Worm (Caenorhabditis elegans): ENCODE measurements around the gene picc-1.
A peak's percentile ranks its signal among the peaks of the same experiment; 100 is the strongest.

Gene picc-1

DNA sequence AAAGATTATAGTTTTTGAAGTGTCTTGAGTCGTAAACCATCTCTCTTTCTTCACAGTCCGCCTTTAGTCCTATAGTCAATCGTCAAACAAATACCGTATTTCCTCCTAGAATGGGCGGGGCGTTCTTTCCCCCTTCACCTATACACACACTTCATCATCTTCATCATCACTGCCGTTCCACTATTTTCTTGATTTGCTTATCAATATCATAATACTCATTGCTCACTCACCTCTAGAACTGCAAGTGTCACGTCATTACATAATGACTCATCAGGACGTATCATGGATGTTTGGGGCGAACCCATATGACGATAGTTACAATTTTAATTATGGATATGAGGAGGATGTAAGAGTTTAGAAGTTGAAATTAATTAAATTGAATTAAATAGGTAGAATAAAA lies 8.2 kb upstream of the picc-1 start:
- no peak for TF ChIP-seq ets-7 (tag; optimal IDR thresholded peaks at IDR 0.05)
- TF ChIP-seq scrt-1 (GFP tag; IDR thresholded peaks at IDR 0.05), result no peak
- no peak for TF ChIP-seq ceh-36 (tag; optimal IDR thresholded peaks at IDR 0.05)
- no peak for TF ChIP-seq B0310.2 (tag; optimal IDR thresholded peaks at IDR 0.05)
- TF ChIP-seq tbx-11 (GFP tag; IDR thresholded peaks at IDR 0.05), result no peak
- TF ChIP-seq F13C5.2 (tag; optimal IDR thresholded peaks at IDR 0.05), result no peak
- no peak for TF ChIP-seq sea-1 (GFP tag; conservative IDR thresholded peaks at IDR 0.05)
- no peak for TF ChIP-seq tra-4 (tag; optimal IDR thresholded peaks at IDR 0.05)

DNA sequence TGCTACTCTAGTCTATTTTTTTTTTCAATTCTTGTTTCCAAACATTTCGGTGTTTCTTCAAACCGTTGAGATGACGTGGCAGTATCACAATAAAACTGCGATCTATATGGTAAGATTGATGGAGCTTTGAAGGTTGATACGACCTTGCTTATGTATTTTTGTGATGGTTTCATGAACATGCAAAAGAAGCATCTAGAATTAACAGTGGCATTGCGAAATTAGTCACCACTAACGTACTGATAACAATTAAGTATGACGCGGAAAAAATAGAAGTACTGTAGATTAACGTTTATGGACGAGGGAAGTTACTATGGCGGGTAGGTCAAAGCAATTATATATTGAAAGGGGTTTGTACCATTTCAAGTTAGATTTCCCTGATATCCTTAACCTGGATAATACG lies 6.4 kb upstream of the picc-1 start:
- TF ChIP-seq aly-1 (tag; optimal IDR thresholded peaks at IDR 0.05) (no peak), ceh-13 (GFP tag; optimal IDR thresholded peaks at IDR 0.05) (no peak), F13C5.2 (tag; optimal IDR thresholded peaks at IDR 0.05) (no peak), tbx-37 (GFP tag; conservative IDR thresholded peaks at IDR 0.05) (no peak), B0310.2 (tag; optimal IDR thresholded peaks at IDR 0.05) (no peak), ceh-36 (tag; optimal IDR thresholded peaks at IDR 0.05) (no peak), ama-1 (optimal IDR thresholded peaks at IDR 0.05) (no peak)

DNA sequence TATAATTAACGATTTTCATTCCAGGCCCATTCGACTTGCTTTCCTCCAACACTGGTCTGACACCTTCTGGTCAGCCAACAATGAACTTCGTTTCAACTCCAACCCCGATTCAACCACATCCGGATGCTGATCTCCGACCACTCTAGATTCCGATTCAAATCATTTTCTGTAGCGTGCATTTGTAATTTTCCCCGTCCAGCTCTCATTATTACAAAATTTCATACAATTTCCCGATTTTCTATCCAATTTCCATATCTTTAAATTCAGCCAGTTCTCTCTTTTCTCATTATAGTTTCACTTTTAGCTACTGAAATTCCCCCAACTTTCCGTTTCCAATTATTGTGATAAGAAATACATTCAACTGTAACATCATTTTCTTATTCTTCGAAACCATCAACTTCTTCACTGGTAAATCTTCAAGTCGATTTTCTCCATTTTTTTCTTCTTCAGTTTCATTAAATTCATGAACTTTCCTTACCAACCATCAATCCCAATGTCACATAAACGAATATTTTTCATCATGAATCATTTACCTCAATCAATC lies 3.2 kb upstream of the picc-1 start:
- TF ChIP-seq pes-1 (GFP tag; IDR thresholded peaks at IDR 0.05) (no peak), ama-1 (optimal IDR thresholded peaks at IDR 0.05) (no peak), tbx-37 (GFP tag; conservative IDR thresholded peaks at IDR 0.05) (no peak), aly-1 (tag; optimal IDR thresholded peaks at IDR 0.05) (no peak)

DNA sequence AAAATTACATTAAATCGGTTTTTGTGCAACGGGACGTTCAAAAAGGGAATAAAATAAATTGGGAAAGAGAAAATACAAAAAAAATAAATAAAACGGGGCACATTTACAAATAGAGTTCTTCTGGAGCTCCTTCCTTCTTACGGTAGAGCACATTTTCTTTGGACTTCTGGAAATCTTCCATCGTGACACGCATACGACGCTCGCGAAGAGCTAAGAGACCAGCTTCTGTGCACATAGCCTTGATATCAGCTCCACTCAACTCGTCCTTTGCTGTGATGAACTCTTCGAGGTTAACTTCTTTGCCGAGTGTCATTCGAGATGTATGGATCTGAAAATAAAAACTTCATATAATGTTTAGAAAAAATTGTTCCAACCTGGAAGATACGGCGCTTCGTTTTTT lies 2.7 kb upstream of the picc-1 start:
- TF ChIP-seq scrt-1 (GFP tag; IDR thresholded peaks at IDR 0.05) (no peak), ama-1 (optimal IDR thresholded peaks at IDR 0.05) (no peak), hnd-1 (tag; optimal IDR thresholded peaks at IDR 0.05) (no peak), tbx-37 (GFP tag; conservative IDR thresholded peaks at IDR 0.05) (no peak), ceh-36 (tag; optimal IDR thresholded peaks at IDR 0.05) (no peak), hmbx-1 (tag; optimal IDR thresholded peaks at IDR 0.05) (no peak), tra-4 (tag; optimal IDR thresholded peaks at IDR 0.05) (no peak)

DNA sequence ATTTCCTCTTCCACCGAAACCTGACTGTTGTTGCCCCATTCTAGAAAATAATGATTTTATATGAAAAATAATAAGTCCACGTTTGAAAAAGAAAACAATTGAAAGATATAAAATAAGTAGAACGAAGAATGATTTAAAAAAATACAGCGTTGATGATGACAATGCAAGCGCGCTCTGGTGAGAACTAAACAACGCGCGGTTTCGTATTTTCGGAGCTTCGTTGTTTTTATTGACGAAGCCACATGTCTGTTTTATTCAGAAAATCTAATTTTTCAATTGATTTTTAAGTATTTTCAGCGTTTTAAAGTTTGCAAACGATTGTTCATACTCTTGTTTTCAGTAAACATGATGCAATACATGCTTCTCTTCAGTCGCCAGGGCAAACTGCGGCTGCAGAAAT lies 1.2 kb upstream of the picc-1 start, which contains the start of the genes rpt-2 and aps-1:
TSS of gene rpt-2 (minus strand) at position 40 of the 400 bp plus-strand sequence.
TSS of gene aps-1 (plus strand) at position 341 of the 400 bp plus-strand sequence.
- TF ChIP-seq F13C5.2 (tag; optimal IDR thresholded peaks at IDR 0.05), result peak; percentile 48
- no peak for TF ChIP-seq ama-1 (optimal IDR thresholded peaks at IDR 0.05)

DNA sequence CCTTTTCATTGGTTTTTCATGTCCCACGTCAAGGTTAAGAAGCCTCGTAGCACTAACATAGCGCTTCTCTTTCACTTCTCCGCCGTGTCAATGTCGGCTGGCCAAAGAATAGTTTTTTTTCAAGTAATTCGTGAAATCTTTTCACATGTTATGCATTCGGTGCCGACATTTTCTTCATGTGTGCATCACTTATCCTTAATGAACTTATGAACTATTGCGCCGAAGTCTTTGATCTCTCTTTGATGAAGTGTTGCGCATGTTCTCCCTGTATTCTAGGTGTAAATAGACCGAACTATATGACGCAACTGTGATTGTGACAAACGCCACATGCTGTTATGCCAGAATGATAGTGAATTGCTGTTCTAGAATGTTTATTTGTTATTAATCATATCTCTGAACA lies 3.3 kb downstream of the picc-1 start:
- no peak for TF ChIP-seq hmg-4 (GFP tag; optimal IDR thresholded peaks at IDR 0.05)

DNA sequence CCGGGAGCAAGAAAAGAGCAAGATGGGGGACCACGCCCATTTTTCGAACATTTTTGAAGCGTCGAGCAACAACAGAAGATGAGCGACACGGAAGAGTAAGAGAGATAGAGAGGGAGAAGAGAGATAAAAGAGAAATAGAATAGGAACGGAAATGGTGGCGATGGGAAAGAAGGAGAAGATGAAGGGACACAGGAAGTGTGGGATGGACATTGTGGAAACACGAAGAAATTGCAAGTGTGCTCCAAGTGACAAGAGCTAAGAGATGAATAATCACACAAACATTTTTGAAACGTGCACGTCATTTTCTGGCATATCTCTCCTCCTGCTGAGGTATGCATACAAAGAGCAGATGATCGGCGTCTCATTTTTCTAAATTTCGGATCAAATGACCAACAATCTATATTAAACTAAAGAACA lies 11.8 kb downstream of the picc-1 start:
- no peak for TF ChIP-seq scrt-1 (GFP tag; IDR thresholded peaks at IDR 0.05)
- no peak for TF ChIP-seq tbx-37 (GFP tag; conservative IDR thresholded peaks at IDR 0.05)

DNA sequence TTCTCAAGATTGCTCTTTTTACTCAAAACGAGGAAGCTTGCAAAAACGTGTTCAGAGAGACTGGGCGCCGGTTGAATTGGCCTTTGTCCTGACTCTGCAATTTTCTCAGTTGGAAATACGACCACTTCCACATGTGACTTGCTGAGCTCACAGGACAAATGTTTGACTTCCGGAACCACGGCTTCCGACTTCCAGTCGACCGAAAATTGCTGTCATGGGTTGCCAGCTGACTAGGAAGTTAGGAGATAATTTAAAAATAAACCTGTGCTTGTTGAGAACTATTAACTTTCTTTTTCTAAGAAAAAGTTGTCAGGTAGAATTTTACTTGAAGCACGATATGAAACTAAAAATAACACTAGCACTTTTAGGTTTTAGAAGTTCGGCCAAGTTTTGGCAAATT lies 12.8 kb downstream of the picc-1 start:
- TF ChIP-seq hmg-4 (GFP tag; optimal IDR thresholded peaks at IDR 0.05), result no peak
- TF ChIP-seq ets-7 (tag; optimal IDR thresholded peaks at IDR 0.05), result no peak
- no peak for TF ChIP-seq sea-1 (GFP tag; conservative IDR thresholded peaks at IDR 0.05)
- no peak for TF ChIP-seq tbx-37 (GFP tag; conservative IDR thresholded peaks at IDR 0.05)
- no peak for TF ChIP-seq flt-1 (GFP tag; IDR thresholded peaks at IDR 0.05)
- TF ChIP-seq tbx-11 (GFP tag; IDR thresholded peaks at IDR 0.05), result no peak
- no peak for TF ChIP-seq B0310.2 (tag; optimal IDR thresholded peaks at IDR 0.05)
- no peak for TF ChIP-seq F13C5.2 (tag; optimal IDR thresholded peaks at IDR 0.05)
- TF ChIP-seq ceh-13 (GFP tag; optimal IDR thresholded peaks at IDR 0.05), result no peak
- TF ChIP-seq pes-1 (GFP tag; IDR thresholded peaks at IDR 0.05), result no peak
- no peak for TF ChIP-seq scrt-1 (GFP tag; IDR thresholded peaks at IDR 0.05)
- TF ChIP-seq tra-4 (tag; optimal IDR thresholded peaks at IDR 0.05), result no peak
- TF ChIP-seq aly-1 (tag; optimal IDR thresholded peaks at IDR 0.05), result no peak
- TF ChIP-seq hmbx-1 (tag; optimal IDR thresholded peaks at IDR 0.05), result no peak
- no peak for TF ChIP-seq ceh-36 (tag; optimal IDR thresholded peaks at IDR 0.05)
- TF ChIP-seq hnd-1 (tag; optimal IDR thresholded peaks at IDR 0.05), result no peak
- TF ChIP-seq ama-1 (optimal IDR thresholded peaks at IDR 0.05), result no peak

DNA sequence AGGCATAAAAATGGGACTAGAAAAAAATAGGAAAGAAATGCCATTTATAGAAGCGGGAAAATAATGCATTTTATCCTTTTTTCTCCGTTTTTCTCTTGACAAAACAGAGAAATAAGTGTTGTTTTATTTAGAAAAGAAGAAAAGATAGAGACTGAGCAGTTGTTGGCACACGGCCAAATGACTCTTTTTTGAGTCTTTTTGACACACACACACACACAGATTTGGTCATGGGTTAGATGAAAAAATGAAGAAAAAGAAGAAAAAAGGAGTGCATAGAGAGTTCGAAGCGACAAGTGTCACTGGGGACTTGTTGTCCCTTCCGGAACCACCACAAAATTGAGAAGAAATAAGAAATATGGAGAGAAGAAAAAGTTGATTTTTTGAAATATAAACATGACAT lies 14.7 kb downstream of the picc-1 start:
- no peak for TF ChIP-seq ets-7 (tag; optimal IDR thresholded peaks at IDR 0.05)
- TF ChIP-seq ama-1 (optimal IDR thresholded peaks at IDR 0.05), result no peak
- no peak for TF ChIP-seq flt-1 (GFP tag; IDR thresholded peaks at IDR 0.05)
- no peak for TF ChIP-seq pes-1 (GFP tag; IDR thresholded peaks at IDR 0.05)
- no peak for TF ChIP-seq scrt-1 (GFP tag; IDR thresholded peaks at IDR 0.05)
- no peak for TF ChIP-seq aly-1 (tag; optimal IDR thresholded peaks at IDR 0.05)
- TF ChIP-seq hmbx-1 (tag; optimal IDR thresholded peaks at IDR 0.05), result no peak
- TF ChIP-seq hnd-1 (tag; optimal IDR thresholded peaks at IDR 0.05), result no peak

DNA sequence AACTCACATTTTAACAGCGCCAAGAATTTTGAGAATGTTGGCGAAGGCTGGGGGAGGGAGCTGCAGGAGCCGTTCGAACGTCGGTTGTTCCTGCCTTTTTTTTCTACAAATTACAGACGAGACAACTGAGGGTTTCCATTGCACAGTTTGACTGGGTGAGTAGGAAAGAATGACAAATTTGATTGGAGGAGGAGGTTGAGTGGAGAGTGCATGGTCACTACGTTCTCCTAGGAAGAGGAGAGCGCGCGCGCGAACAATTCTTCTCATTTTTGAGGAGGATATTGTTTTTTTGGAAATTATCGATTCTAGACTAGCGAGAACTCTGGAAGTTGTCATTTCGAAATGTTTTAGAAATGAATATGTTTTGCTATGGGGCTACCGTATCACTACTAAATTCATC lies 15.9 kb downstream of the picc-1 start, which contains the start of gene dhs-17:
TSS of gene dhs-17 (minus strand) at position 101 of the 400 bp plus-strand sequence.
- TF ChIP-seq ceh-13 (GFP tag; optimal IDR thresholded peaks at IDR 0.05), result no peak
- no peak for TF ChIP-seq B0310.2 (tag; optimal IDR thresholded peaks at IDR 0.05)
- no peak for TF ChIP-seq scrt-1 (GFP tag; IDR thresholded peaks at IDR 0.05)
- no peak for TF ChIP-seq F13C5.2 (tag; optimal IDR thresholded peaks at IDR 0.05)
- TF ChIP-seq tbx-37 (GFP tag; conservative IDR thresholded peaks at IDR 0.05), result no peak

Measured in whole organism, early embryonic.